Fruit fly (Drosophila melanogaster): ENCODE data around the gene CG3407.

DNA sequence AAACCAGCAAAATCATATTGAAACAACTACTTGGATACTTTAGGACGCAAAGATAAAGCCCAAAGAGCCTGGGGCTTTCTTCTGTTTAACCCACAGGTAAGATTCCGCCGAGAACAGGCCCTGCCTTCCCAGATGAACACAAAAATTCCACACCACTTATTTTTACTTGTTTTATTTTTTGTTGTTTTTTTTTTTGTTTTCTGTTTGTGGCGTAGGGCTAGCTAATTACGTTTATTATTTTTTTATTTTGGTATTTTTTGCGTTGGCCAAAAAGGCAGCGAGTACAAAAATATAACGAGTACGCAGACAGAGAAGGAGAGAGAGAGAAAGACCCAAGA is 40.6 kb downstream of the CG3407 start:
- TF ChIP-seq psq (optimal IDR thresholded peaks at IDR 0.05) (no peak), Myc (optimal IDR thresholded peaks at IDR 0.05) (no peak), insv (optimal IDR thresholded peaks at IDR 0.05) (no peak), h (optimal IDR thresholded peaks at IDR 0.05) (no peak), ttk (optimal IDR thresholded peaks at IDR 0.05) (no peak)

Measured in Kc167 (cell line).